Fruit fly (Drosophila melanogaster) whole organism, prepupa: ENCODE results near the gene nmdyn-D7.

Source experiments
- Blimp-1 ChIP-seq: fragments of 200-800 bp; sonication (Bioruptor generic); optimal IDR thresholded peaks from 3 replicates; lab custom pipeline; 2017; ENCODE audit warnings: missing biosample characterization, missing genetic modification characterization, mild to moderate bottlenecking, moderate library complexity, missing genetic modification reagents
- CG11294 ChIP-seq: fragments of 200-800 bp; sonication (Bioruptor generic); IDR thresholded peaks from 2 replicates; pipeline ENCODE4 v1.3.6; 2022; ENCODE audit warnings: missing biosample characterization, missing genetic modification characterization
- CG11762 ChIP-seq: fragments of 200-800 bp; sonication (Bioruptor generic); optimal IDR thresholded peaks from 3 replicates; lab custom pipeline; 2016; ENCODE audit warnings: missing biosample characterization, missing genetic modification characterization; ENCODE audit not compliant: insufficient read depth
- CG1621 ChIP-seq: fragments of 200-800 bp; sonication (Bioruptor generic); optimal IDR thresholded peaks from 3 replicates; lab custom pipeline; 2018; ENCODE audit warnings: missing biosample characterization, mild to moderate bottlenecking, missing genetic modification characterization
- CG7368 ChIP-seq: fragments of 200-800 bp; sonication (Bioruptor generic); optimal IDR thresholded peaks from 3 replicates; lab custom pipeline; 2016; ENCODE audit warnings: missing biosample characterization, missing genetic modification characterization
- CG8119 ChIP-seq: fragments of 200-800 bp; sonication (Bioruptor generic); IDR thresholded peaks from 3 replicates; pipeline ENCODE4 v1.3.6; 2022; ENCODE audit warnings: missing biosample characterization, missing genetic modification characterization
- CG8632 ChIP-seq: fragments of 200-800 bp; sonication (Bioruptor generic); optimal IDR thresholded peaks from 3 replicates; lab custom pipeline; 2016; ENCODE audit warnings: missing biosample characterization, missing genetic modification characterization
- Eip75B ChIP-seq: fragments of 200-800 bp; sonication (Bioruptor generic); optimal IDR thresholded peaks from 3 replicates; lab custom pipeline; 2016; ENCODE audit warnings: missing biosample characterization, missing genetic modification characterization
- Ets96B ChIP-seq: fragments of 200-800 bp; optimal IDR thresholded peaks from 2 replicates; lab custom pipeline; 2019; ENCODE audit warnings: missing biosample characterization, mild to moderate bottlenecking, missing genetic modification characterization, moderate library complexity
- OdsH ChIP-seq: fragments of 200-800 bp; sonication (Bioruptor generic); optimal IDR thresholded peaks from 3 replicates; lab custom pipeline; 2016; ENCODE audit warnings: missing biosample characterization, missing genetic modification characterization
- esn ChIP-seq: fragments of 200-800 bp; sonication (Bioruptor generic); optimal IDR thresholded peaks from 2 replicates; lab custom pipeline; 2016; ENCODE audit warnings: missing biosample characterization, mild to moderate bottlenecking, missing genetic modification characterization, moderate library complexity
- salr ChIP-seq, 2 experiments: fragments of 200-800 bp; sonication (Bioruptor generic); optimal IDR thresholded peaks; 3 replicates each; lab custom pipeline; 2016 to 2018; ENCODE audit warnings: missing biosample characterization in 2 of 2, missing genetic modification characterization in 2 of 2, mild to moderate bottlenecking in 1 of 2

dm6 chr3R:9674196-9674693 is 5.5 kb upstream of the nmdyn-D7 start, which contains the start of gene Dhc1:
- TF ChIP-seq CG7368 (GFP tag; lab: Kevin White, UChicago) = no peak
- no peak for TF ChIP-seq CG11762
- no peak for TF ChIP-seq salr (GFP tag; optimal IDR thresholded peaks at IDR 0.05; lab: Kevin White, UChicago)
- no peak for TF ChIP-seq CG8632 (GFP tag; lab: Kevin White, UChicago)
- no peak for TF ChIP-seq Blimp-1 (GFP tag; lab: Kevin White, UChicago)
- no peak for TF ChIP-seq esn
- TF ChIP-seq CG1621 = no peak
- no peak for TF ChIP-seq OdsH (GFP tag; lab: Kevin White, UChicago)
- TF ChIP-seq Eip75B (GFP tag; lab: Kevin White, UChicago) = no peak
- TF ChIP-seq Ets96B (tag; lab: Kevin White, UChicago) = no peak
- no peak for TF ChIP-seq CG11294 (GFP tag; lab: Robert Waterston, UW)
- no peak for TF ChIP-seq CG8119
